Worm (Caenorhabditis elegans) whole organism, L3 larva: ENCODE results near the gene pat-12.

Experiments used
- egl-27 ChIP-seq: sonication (generic microtip); optimal IDR thresholded peaks from 4 replicates; lab custom pipeline; 2017; ENCODE audit warnings: missing biosample characterization, missing genetic modification reagents, missing genetic modification characterization
- elt-1 ChIP-seq: fragments of 150-350 bp; optimal IDR thresholded peaks from 2 replicates; lab custom pipeline; 2014; ENCODE audit warnings: missing biosample characterization, missing genetic modification characterization
- fos-1 ChIP-seq: fragments of 150-350 bp; optimal IDR thresholded peaks from 2 replicates; lab custom pipeline; 2014; ENCODE audit warnings: missing biosample characterization, missing genetic modification characterization
- lin-15B ChIP-seq: fragments of 150-350 bp; optimal IDR thresholded peaks from 2 replicates; lab custom pipeline; 2014; ENCODE audit warnings: missing biosample characterization, missing genetic modification characterization
- mdl-1 ChIP-seq: fragments of 150-350 bp; optimal IDR thresholded peaks from 2 replicates; lab custom pipeline; 2014; ENCODE audit warnings: missing biosample characterization, missing genetic modification characterization
- nfya-1 ChIP-seq: sonication (generic microtip); optimal IDR thresholded peaks from 2 replicates; lab custom pipeline; 2017; ENCODE audit warnings: missing genetic modification characterization, mild to moderate bottlenecking, missing compliant biosample characterization, antibody characterized with exemption, moderate library complexity; ENCODE audit not compliant: insufficient read depth
- nhr-11 ChIP-seq: fragments of 150-350 bp; optimal IDR thresholded peaks from 2 replicates; lab custom pipeline; 2014; ENCODE audit warnings: missing biosample characterization, missing genetic modification characterization
- nhr-23 ChIP-seq: fragments of 150-350 bp; optimal IDR thresholded peaks from 2 replicates; lab custom pipeline; 2014; ENCODE audit warnings: missing biosample characterization, missing genetic modification reagents, missing genetic modification characterization
- nhr-28 ChIP-seq: fragments of 150-350 bp; optimal IDR thresholded peaks from 2 replicates; lab custom pipeline; 2014; ENCODE audit warnings: missing biosample characterization, missing genetic modification characterization
- nhr-76 ChIP-seq: fragments of 150-350 bp; sonication (generic microtip); optimal IDR thresholded peaks from 5 replicates; lab custom pipeline; 2014; ENCODE audit warnings: missing biosample characterization, missing genetic modification characterization
- nhr-77 ChIP-seq: fragments of 150-350 bp; optimal IDR thresholded peaks from 2 replicates; lab custom pipeline; 2014; ENCODE audit warnings: missing biosample characterization, missing genetic modification characterization
- snpc-4 ChIP-seq: fragments of 150-350 bp; optimal IDR thresholded peaks from 2 replicates; lab custom pipeline; 2014; ENCODE audit warnings: missing biosample characterization, missing genetic modification characterization
- unc-39 ChIP-seq: sonication (generic microtip); optimal IDR thresholded peaks from 4 replicates; lab custom pipeline; 2017; ENCODE audit warnings: missing biosample characterization, missing genetic modification characterization
- ztf-11 ChIP-seq: fragments of 150-350 bp; optimal IDR thresholded peaks from 2 replicates; lab custom pipeline; 2014; ENCODE audit warnings: missing biosample characterization, missing genetic modification characterization

DNA sequence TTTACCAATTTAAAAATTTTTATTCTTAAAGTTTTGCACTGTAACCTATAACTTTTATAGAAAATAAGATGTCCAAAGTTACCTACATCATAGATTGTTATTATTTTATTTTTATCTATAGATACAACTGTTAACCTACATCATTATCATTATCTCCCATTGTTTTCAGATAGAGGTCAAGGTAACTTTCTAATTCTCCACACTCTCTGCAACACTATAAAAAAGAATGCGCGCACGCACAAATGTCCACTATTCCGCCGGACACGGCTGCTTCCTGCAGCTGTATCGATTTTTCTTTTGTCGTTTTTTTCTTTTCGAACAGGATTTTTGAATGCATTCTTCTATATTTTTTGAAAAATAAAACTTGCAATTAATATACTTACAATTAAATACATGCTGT, 20.4 kb upstream of the pat-12 start:
- TF ChIP-seq nhr-11: no peak
- no peak for TF ChIP-seq fos-1 (tag; lab: Kevin White, UChicago)
- no peak for TF ChIP-seq nhr-77 (tag; lab: Kevin White, UChicago)
- TF ChIP-seq lin-15B (tag; lab: Kevin White, UChicago): no peak
- TF ChIP-seq mdl-1 (tag; lab: Kevin White, UChicago): no peak
- no peak for TF ChIP-seq elt-1
- TF ChIP-seq snpc-4 (tag; lab: Kevin White, UChicago): no peak
- peak; percentile 69 for TF ChIP-seq nhr-23 (tag; lab: Kevin White, UChicago)
- no peak for TF ChIP-seq nfya-1 (tag; lab: Kevin White, UChicago)
- no peak for TF ChIP-seq nhr-76
- no peak for TF ChIP-seq ztf-11 (tag; lab: Kevin White, UChicago)
- no peak for TF ChIP-seq egl-27 (tag; lab: Kevin White, UChicago)
- TF ChIP-seq unc-39 (tag; lab: Kevin White, UChicago): no peak
- TF ChIP-seq nhr-28: no peak
